Worm (Caenorhabditis elegans) whole organism, L2 larva: ENCODE data around the gene jkk-1.

Experiments used
- aly-2 ChIP-seq: fragments of 150-350 bp; optimal IDR thresholded peaks from 2 replicates; lab custom pipeline; 2014; ENCODE audit warnings: missing biosample characterization, missing genetic modification characterization
- ama-1 ChIP-seq: fragments of 150-350 bp; optimal IDR thresholded peaks from 2 replicates; lab custom pipeline; 2018; ENCODE audit warnings: inconsistent platforms
- elt-1 ChIP-seq: fragments of 150-350 bp; optimal IDR thresholded peaks from 2 replicates; lab custom pipeline; 2014; ENCODE audit warnings: missing biosample characterization, missing genetic modification characterization
- lin-13 ChIP-seq: fragments of 150-350 bp; optimal IDR thresholded peaks from 2 replicates; lab custom pipeline; 2014; ENCODE audit warnings: missing biosample characterization, missing genetic modification reagents, missing genetic modification characterization
- mab-5 ChIP-seq: fragments of 150-350 bp; optimal IDR thresholded peaks from 2 replicates; lab custom pipeline; 2014; ENCODE audit warnings: missing biosample characterization, missing genetic modification characterization
- nhr-10 ChIP-seq: sonication (generic microtip); optimal IDR thresholded peaks from 2 replicates; lab custom pipeline; 2017; ENCODE audit warnings: missing biosample characterization, missing genetic modification characterization
- nhr-11 ChIP-seq: fragments of 150-350 bp; optimal IDR thresholded peaks from 2 replicates; lab custom pipeline; 2014; ENCODE audit warnings: missing biosample characterization, missing genetic modification characterization
- nhr-23 ChIP-seq: fragments of 150-350 bp; optimal IDR thresholded peaks from 2 replicates; lab custom pipeline; 2014; ENCODE audit warnings: missing biosample characterization, missing genetic modification reagents, missing genetic modification characterization
- nhr-237 ChIP-seq: fragments of 150-350 bp; optimal IDR thresholded peaks from 2 replicates; lab custom pipeline; 2014; ENCODE audit warnings: missing biosample characterization, missing genetic modification characterization
- unc-55 ChIP-seq: fragments of 150-350 bp; sonication (generic microtip); optimal IDR thresholded peaks from 3 replicates; lab custom pipeline; 2014; ENCODE audit warnings: missing biosample characterization, missing genetic modification reagents, missing genetic modification characterization
- ztf-4 ChIP-seq: fragments of 150-350 bp; optimal IDR thresholded peaks from 2 replicates; lab custom pipeline; 2014; ENCODE audit warnings: missing biosample characterization, missing genetic modification characterization

ce11 chrX:5335368-5335767 lies 32.9 kb upstream of the jkk-1 start, which contains the start of gene C26B9.6:
- TF ChIP-seq lin-13 (GFP tag; lab: Kevin White, UChicago) (no peak), nhr-10 (tag; lab: Kevin White, UChicago) (no peak), ztf-4 (tag; lab: Kevin White, UChicago) (no peak), nhr-11 (no peak), elt-1 (tag; lab: Kevin White, UChicago) (no peak), ama-1 (no peak), nhr-237 (tag; lab: Kevin White, UChicago) (no peak), mab-5 (tag; lab: Kevin White, UChicago) (no peak), aly-2 (tag; lab: Kevin White, UChicago) (no peak), nhr-23 (tag; lab: Kevin White, UChicago) (no peak), unc-55 (GFP tag; lab: Kevin White, UChicago) (no peak)
